Worm (Caenorhabditis elegans): ENCODE results near the gene fipr-5.

ce11 chrV:10245615-10246014, 24.4 kb upstream of the fipr-5 start:
- TF ChIP-seq flt-1 (GFP tag; IDR thresholded peaks at IDR 0.05) (no peak), tab-1 (GFP tag; IDR thresholded peaks at IDR 0.05) (no peak), ztf-29 (GFP tag; IDR thresholded peaks at IDR 0.05) (no peak), ref-1 (GFP tag; conservative IDR thresholded peaks at IDR 0.05) (no peak), cog-1 (tag; optimal IDR thresholded peaks at IDR 0.05) (no peak), T22C8.4 (GFP tag; IDR thresholded peaks at IDR 0.05) (no peak)
